Worm (Caenorhabditis elegans): ENCODE measurements around the gene flp-25.

DNA sequence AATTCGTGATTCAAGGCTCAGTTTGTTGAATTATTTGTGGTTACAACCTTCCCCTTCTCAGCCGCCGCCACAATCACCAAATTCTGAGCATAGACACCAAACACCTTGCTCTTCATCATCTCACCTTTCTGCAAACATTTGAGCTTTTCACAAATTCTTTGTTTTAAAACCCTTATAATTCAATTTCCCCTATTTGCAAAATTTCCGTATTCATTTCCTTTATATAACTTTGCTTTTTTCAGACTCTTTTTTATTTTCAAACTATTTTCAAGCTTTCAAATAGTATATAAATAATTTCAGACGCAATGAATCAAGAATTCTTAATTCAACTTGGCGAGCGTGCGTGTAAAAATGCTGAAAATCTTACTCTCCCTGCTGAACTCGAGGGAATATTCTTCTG, 22.2 kb downstream of the flp-25 start, which contains the start of gene tkr-1:
- TF ChIP-seq nhr-77 (tag; optimal IDR thresholded peaks at IDR 0.05), result no peak
- TF ChIP-seq unc-86 (tag; optimal IDR thresholded peaks at IDR 0.05), result no peak
- no peak for TF ChIP-seq pqm-1 (tag; optimal IDR thresholded peaks at IDR 0.05)
- TF ChIP-seq lin-35 (GFP tag; optimal IDR thresholded peaks at IDR 0.05), result no peak
- TF ChIP-seq nhr-76 (tag; optimal IDR thresholded peaks at IDR 0.05), result no peak
- TF ChIP-seq unc-62 (GFP tag; optimal IDR thresholded peaks at IDR 0.05), result no peak
- no peak for TF ChIP-seq grh-1 (GFP tag; IDR thresholded peaks at IDR 0.05)
- TF ChIP-seq ces-1 (GFP tag; optimal IDR thresholded peaks at IDR 0.05), result no peak
- TF ChIP-seq ztf-4 (tag; optimal IDR thresholded peaks at IDR 0.05), result no peak
- TF ChIP-seq sptf-1 (tag; optimal IDR thresholded peaks at IDR 0.05), result no peak
- no peak for TF ChIP-seq vab-15 (tag; optimal IDR thresholded peaks at IDR 0.05)
